Worm (Caenorhabditis elegans): ENCODE data around the gene ZK180.6.

DNA sequence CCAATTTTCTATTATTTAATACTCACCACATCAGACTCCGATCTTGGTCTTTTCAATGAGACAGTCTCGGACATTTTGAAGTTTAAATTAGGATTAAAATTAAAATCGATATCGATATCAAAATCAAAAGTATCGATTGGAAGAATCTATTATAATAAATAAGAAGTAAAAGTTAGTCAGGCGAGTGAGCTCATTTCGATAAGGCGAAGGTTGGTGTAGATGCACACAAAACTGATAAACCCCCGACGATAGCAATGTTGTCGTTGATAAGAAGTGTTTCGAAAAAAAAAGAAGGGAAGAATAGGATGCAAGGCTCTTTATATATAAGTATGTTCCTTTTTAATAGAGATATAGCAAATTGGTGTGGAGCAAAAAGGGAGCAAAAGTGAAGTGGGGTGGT lies 42.3 kb downstream of the ZK180.6 start, which contains the start of gene M01H9.4:
- no peak for TF ChIP-seq lin-13 (GFP tag; optimal IDR thresholded peaks at IDR 0.05)
- TF ChIP-seq ceh-82 (tag; optimal IDR thresholded peaks at IDR 0.05) = no peak
- TF ChIP-seq elt-2 (tag; optimal IDR thresholded peaks at IDR 0.05) = peak; percentile 92
- TF ChIP-seq nhr-237 (tag; optimal IDR thresholded peaks at IDR 0.05) = no peak

All from whole organism, L1 larva.